Worm (Caenorhabditis elegans) whole organism, L1 larva: Measurements from ENCODE around the gene lin-13.

Experiments
- F16B12.6 ChIP-seq: fragments of 150-350 bp; optimal IDR thresholded peaks from 2 replicates; lab custom pipeline; 2014; ENCODE audit warnings: missing biosample characterization, missing genetic modification characterization
- Y116A8C.19 ChIP-seq: sonication (generic microtip); optimal IDR thresholded peaks from 2 replicates; lab custom pipeline; 2016; ENCODE audit warnings: missing compliant biosample characterization, missing genetic modification characterization, borderline replicate concordance
- alr-1 ChIP-seq: fragments of 200-800 bp; sonication (Bioruptor generic); optimal IDR thresholded peaks from 2 replicates; lab custom pipeline; 2018; ENCODE audit warnings: borderline replicate concordance, mild to moderate bottlenecking, missing genetic modification characterization, missing compliant biosample characterization
- aly-2 ChIP-seq: fragments of 150-350 bp; optimal IDR thresholded peaks from 2 replicates; lab custom pipeline; 2014; ENCODE audit warnings: missing biosample characterization, missing genetic modification characterization
- ama-1 ChIP-seq: fragments of 150-350 bp; optimal IDR thresholded peaks from 2 replicates; lab custom pipeline; 2014
- ceh-63 ChIP-seq: fragments of 200-800 bp; sonication (Bioruptor generic); optimal IDR thresholded peaks from 2 replicates; lab custom pipeline; 2018; ENCODE audit warnings: mild to moderate bottlenecking, missing genetic modification characterization, missing compliant biosample characterization
- ceh-82 ChIP-seq, 3 experiments: fragments of 150-350 bp in 1 of 3; sonication (generic microtip) in 2 of 3; optimal IDR thresholded peaks; 2 replicates each; lab custom pipeline; 2014 to 2017; ENCODE audit warnings: missing biosample characterization in 3 of 3, missing genetic modification characterization in 3 of 3
- ceh-88 ChIP-seq: fragments of 200-800 bp; sonication (Bioruptor generic); IDR thresholded peaks from 2 replicates; pipeline ENCODE4 v1.3.6; 2022; ENCODE audit warnings: missing genetic modification characterization, missing compliant biosample characterization
- ceh-90 ChIP-seq: sonication (generic microtip); optimal IDR thresholded peaks from 2 replicates; lab custom pipeline; 2016; ENCODE audit warnings: missing genetic modification characterization, missing compliant biosample characterization
- ces-1 ChIP-seq: fragments of 150-350 bp; optimal IDR thresholded peaks from 2 replicates; lab custom pipeline; 2014; ENCODE audit warnings: missing biosample characterization, missing genetic modification reagents, missing genetic modification characterization
- efl-1 ChIP-seq, 4 experiments: fragments of 150-350 bp; optimal IDR thresholded peaks in 3 of 4; peaks in 1 of 4; 1 replicate in 1 of 4; 2 replicates in 3 of 4; lab custom pipeline; 2014; ENCODE audit warnings: missing biosample characterization in 2 of 4, missing genetic modification characterization in 2 of 4, missing genetic modification reagents in 2 of 4
- egl-13 ChIP-seq: sonication (generic microtip); optimal IDR thresholded peaks from 2 replicates; lab custom pipeline; 2016; ENCODE audit warnings: missing genotype, missing genetic modification reagents, missing genetic modification characterization, missing compliant biosample characterization
- egl-27 ChIP-seq, 2 experiments: fragments of 150-350 bp in 1 of 2; sonication (generic microtip); optimal IDR thresholded peaks; 3 replicates each; lab custom pipeline; 2017 to 2018; ENCODE audit warnings: missing biosample characterization in 2 of 2, missing genetic modification characterization in 2 of 2, missing genetic modification reagents in 2 of 2
- elt-2 ChIP-seq: sonication (generic microtip); optimal IDR thresholded peaks from 2 replicates; lab custom pipeline; 2016; ENCODE audit warnings: missing genetic modification characterization, mild to moderate bottlenecking, inconsistent platforms, missing compliant biosample characterization, missing genetic modification reagents
- elt-3 ChIP-seq, 6 experiments: fragments of 150-350 bp in 1 of 6; sonication (generic microtip); optimal IDR thresholded peaks; 2 replicates each; lab custom pipeline; 2017 to 2018; ENCODE audit warnings: missing biosample characterization in 6 of 6, missing genetic modification characterization in 6 of 6, inconsistent platforms in 1 of 6
- fkh-4 ChIP-seq: sonication (generic microtip); optimal IDR thresholded peaks from 2 replicates; lab custom pipeline; 2016; ENCODE audit warnings: missing compliant biosample characterization, missing genetic modification characterization, borderline replicate concordance
- fkh-8 ChIP-seq: sonication (generic microtip); optimal IDR thresholded peaks from 2 replicates; lab custom pipeline; 2016; ENCODE audit warnings: mild to moderate bottlenecking, missing genetic modification characterization, missing compliant biosample characterization
- fos-1 ChIP-seq: fragments of 150-350 bp; optimal IDR thresholded peaks from 2 replicates; lab custom pipeline; 2014; ENCODE audit warnings: missing biosample characterization, missing genetic modification characterization
- hlh-17 ChIP-seq: fragments of 200-800 bp; sonication (Bioruptor generic); optimal IDR thresholded peaks from 2 replicates; lab custom pipeline; 2018; ENCODE audit warnings: missing genetic modification characterization, mild to moderate bottlenecking, missing compliant biosample characterization, moderate library complexity, borderline replicate concordance
- hlh-4 ChIP-seq: sonication (generic microtip); optimal IDR thresholded peaks from 2 replicates; lab custom pipeline; 2016; ENCODE audit warnings: mild to moderate bottlenecking, missing genetic modification characterization, missing compliant biosample characterization
- jun-1 ChIP-seq: fragments of 150-350 bp; optimal IDR thresholded peaks from 2 replicates; lab custom pipeline; 2014; ENCODE audit warnings: missing biosample characterization, missing genetic modification reagents, missing genetic modification characterization
- lin-15B ChIP-seq: fragments of 150-350 bp; sonication (generic microtip); optimal IDR thresholded peaks from 3 replicates; lab custom pipeline; 2014; ENCODE audit warnings: missing biosample characterization, missing genetic modification characterization
- lin-39 ChIP-seq: fragments of 150-350 bp; optimal IDR thresholded peaks from 2 replicates; lab custom pipeline; 2014; ENCODE audit warnings: missing biosample characterization, missing genetic modification reagents, missing genetic modification characterization
- lir-3 ChIP-seq: sonication (generic microtip); optimal IDR thresholded peaks from 2 replicates; lab custom pipeline; 2016; ENCODE audit warnings: mild to moderate bottlenecking, missing genetic modification characterization, moderate library complexity, missing compliant biosample characterization; ENCODE audit not compliant: poor library complexity
- mab-9 ChIP-seq: fragments of 200-800 bp; sonication (Bioruptor generic); IDR thresholded peaks from 2 replicates; pipeline ENCODE4 v1.3.6; 2022; ENCODE audit warnings: missing genetic modification reagents, missing genetic modification characterization, missing compliant biosample characterization
- mdl-1 ChIP-seq, 2 experiments: fragments of 150-350 bp; optimal IDR thresholded peaks; 2 replicates each; lab custom pipeline; 2014 to 2017; ENCODE audit warnings: missing biosample characterization in 2 of 2, missing genetic modification characterization in 2 of 2, inconsistent platforms in 1 of 2
- mep-1 ChIP-seq: fragments of 150-350 bp; optimal IDR thresholded peaks from 2 replicates; lab custom pipeline; 2014; ENCODE audit warnings: missing biosample characterization, missing genetic modification characterization
- nhr-11 ChIP-seq: fragments of 150-350 bp; optimal IDR thresholded peaks from 2 replicates; lab custom pipeline; 2014; ENCODE audit warnings: missing biosample characterization, missing genetic modification characterization
- nhr-20 ChIP-seq: sonication (generic microtip); optimal IDR thresholded peaks from 2 replicates; lab custom pipeline; 2016; ENCODE audit warnings: mild to moderate bottlenecking, missing genetic modification characterization, missing compliant biosample characterization
- nhr-237 ChIP-seq: fragments of 150-350 bp; optimal IDR thresholded peaks from 2 replicates; lab custom pipeline; 2014; ENCODE audit warnings: missing biosample characterization, missing genetic modification characterization
- nhr-28 ChIP-seq: fragments of 150-350 bp; optimal IDR thresholded peaks from 2 replicates; lab custom pipeline; 2014; ENCODE audit warnings: missing biosample characterization, missing genetic modification characterization
- nhr-47 ChIP-seq: sonication (generic microtip); optimal IDR thresholded peaks from 2 replicates; lab custom pipeline; 2016; ENCODE audit warnings: mild to moderate bottlenecking, missing genetic modification characterization, moderate library complexity, missing compliant biosample characterization
- nhr-71 ChIP-seq: sonication (generic microtip); optimal IDR thresholded peaks from 2 replicates; lab custom pipeline; 2016; ENCODE audit warnings: mild to moderate bottlenecking, missing genetic modification characterization, moderate library complexity, missing compliant biosample characterization
- nhr-84 ChIP-seq: sonication (generic microtip); optimal IDR thresholded peaks from 2 replicates; lab custom pipeline; 2017; ENCODE audit warnings: missing biosample characterization, missing genetic modification characterization
- pag-3 ChIP-seq: sonication (generic microtip); optimal IDR thresholded peaks from 2 replicates; lab custom pipeline; 2017; ENCODE audit warnings: missing genetic modification characterization, mild to moderate bottlenecking, missing compliant biosample characterization, antibody characterized with exemption, borderline replicate concordance; ENCODE audit not compliant: insufficient read depth
- pax-3 ChIP-seq: fragments of 200-800 bp; sonication (Bioruptor generic); optimal IDR thresholded peaks from 2 replicates; lab custom pipeline; 2018; ENCODE audit warnings: mild to moderate bottlenecking, missing genetic modification characterization, moderate library complexity, missing compliant biosample characterization
- rnt-1 ChIP-seq: sonication (generic microtip); optimal IDR thresholded peaks from 2 replicates; lab custom pipeline; 2016; ENCODE audit warnings: mild to moderate bottlenecking, missing genetic modification characterization, moderate library complexity, missing compliant biosample characterization
- snpc-4 ChIP-seq: fragments of 150-350 bp; optimal IDR thresholded peaks from 2 replicates; lab custom pipeline; 2014; ENCODE audit warnings: missing biosample characterization, missing genetic modification characterization
- sox-4 ChIP-seq: sonication (generic microtip); optimal IDR thresholded peaks from 2 replicates; lab custom pipeline; 2016; ENCODE audit warnings: missing genetic modification characterization, missing compliant biosample characterization
- sptf-1 ChIP-seq: fragments of 150-350 bp; optimal IDR thresholded peaks from 2 replicates; lab custom pipeline; 2014; ENCODE audit warnings: missing biosample characterization, missing genetic modification characterization
- swsn-7 ChIP-seq: sonication (generic microtip); optimal IDR thresholded peaks from 2 replicates; lab custom pipeline; 2016; ENCODE audit warnings: missing genetic modification characterization, missing compliant biosample characterization
- tbx-2 ChIP-seq: sonication (generic microtip); optimal IDR thresholded peaks from 2 replicates; lab custom pipeline; 2016; ENCODE audit warnings: missing genetic modification characterization, missing compliant biosample characterization
- tlp-1 ChIP-seq: fragments of 150-350 bp; optimal IDR thresholded peaks from 2 replicates; lab custom pipeline; 2014; ENCODE audit warnings: missing biosample characterization, missing genetic modification characterization
- unc-130 ChIP-seq: fragments of 150-350 bp; optimal IDR thresholded peaks from 2 replicates; lab custom pipeline; 2017; ENCODE audit warnings: missing biosample characterization, missing genetic modification characterization, inconsistent platforms
- unc-62 ChIP-seq: fragments of 150-350 bp; optimal IDR thresholded peaks from 2 replicates; lab custom pipeline; 2014; ENCODE audit warnings: missing biosample characterization, missing genetic modification reagents, missing genetic modification characterization
- unc-86 ChIP-seq: sonication (generic microtip); optimal IDR thresholded peaks from 2 replicates; lab custom pipeline; 2016; ENCODE audit warnings: missing genetic modification characterization, missing compliant biosample characterization
- unc-98 ChIP-seq: fragments of 200-800 bp; sonication (Bioruptor generic); IDR thresholded peaks from 2 replicates; pipeline ENCODE4 v1.3.6; 2022; ENCODE audit warnings: missing genetic modification characterization, missing compliant biosample characterization
- zag-1 ChIP-seq: fragments of 150-350 bp; optimal IDR thresholded peaks from 2 replicates; lab custom pipeline; 2014; ENCODE audit warnings: missing biosample characterization, missing genetic modification characterization
- ztf-11 ChIP-seq, 2 experiments: sonication (generic microtip); optimal IDR thresholded peaks; 2 replicates each; lab custom pipeline; 2016 to 2017; ENCODE audit warnings: missing genetic modification characterization in 2 of 2, missing biosample characterization in 1 of 2, missing compliant biosample characterization in 1 of 2
- ztf-4 ChIP-seq: fragments of 150-350 bp; optimal IDR thresholded peaks from 2 replicates; lab custom pipeline; 2014; ENCODE audit warnings: missing biosample characterization, missing genetic modification characterization

The lin-13 gene

DNA sequence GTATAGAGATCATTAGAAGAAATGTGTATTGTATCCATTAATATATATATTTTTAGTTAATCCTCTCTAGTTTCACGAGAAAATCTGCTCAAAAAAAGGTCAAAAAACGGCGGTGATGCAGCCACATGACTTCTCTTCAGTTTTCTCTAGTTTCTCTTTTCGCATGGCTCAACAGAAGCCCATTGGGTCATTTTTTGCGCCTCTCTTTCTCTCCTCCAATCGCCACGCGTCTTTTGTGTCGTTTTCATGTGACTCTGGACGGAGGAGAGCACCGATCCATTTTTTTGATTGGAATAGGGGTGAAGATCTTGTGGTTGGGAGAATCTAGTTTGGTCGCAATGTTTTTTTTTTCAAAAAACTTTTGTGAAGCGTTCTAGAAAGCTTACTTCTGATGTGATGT, 11.6 kb upstream of the lin-13 start (continued):
- TF ChIP-seq lin-15B (tag; lab: Kevin White, UChicago) (no peak), elt-3 (tag; optimal IDR thresholded peaks at IDR 0.05; lab: Kevin White, UChicago) (no peak), nhr-20 (tag; lab: Kevin White, UChicago) (peak; percentile 87), snpc-4 (no peak), fkh-8 (peak; percentile 86), pax-3 (tag; lab: Kevin White, UChicago) (peak; percentile 47), nhr-28 (tag; lab: Kevin White, UChicago) (no peak), hlh-17 (GFP tag; lab: Kevin White, UChicago) (no peak), sox-4 (tag; lab: Kevin White, UChicago) (peak; percentile 16), F16B12.6 (tag; lab: Kevin White, UChicago) (no peak), ama-1 (lab: Kevin White, UChicago) (no peak), ztf-4 (tag; lab: Kevin White, UChicago) (no peak), elt-2 (tag; lab: Kevin White, UChicago) (no peak), egl-13 (tag; lab: Kevin White, UChicago) (no peak), ces-1 (GFP tag; lab: Kevin White, UChicago) (no peak), mab-9 (GFP tag; lab: Robert Waterston, UW) (no peak), ceh-63 (GFP tag; lab: Kevin White, UChicago) (no peak), aly-2 (tag; lab: Kevin White, UChicago) (no peak), ceh-90 (tag; lab: Kevin White, UChicago) (no peak), nhr-11 (peak; percentile 27), sptf-1 (no peak), ceh-82 (tag; optimal IDR thresholded peaks at IDR 0.05; lab: Kevin White, UChicago) (peak in 1 of 3 experiments; percentile 34), unc-98 (no peak), unc-86 (tag; lab: Kevin White, UChicago) (peak; percentile 43), unc-130 (tag; lab: Kevin White, UChicago) (no peak), fos-1 (tag; lab: Kevin White, UChicago) (no peak), rnt-1 (tag; lab: Kevin White, UChicago) (peak; percentile 66), efl-1 (optimal IDR thresholded peaks at IDR 0.05; lab: Kevin White, UChicago) (peak; percentile 8 to 32), efl-1 (GFP tag; optimal IDR thresholded peaks at IDR 0.05 in 1 of 2; lab: Kevin White, UChicago) (peak; percentile 31 to 94), tbx-2 (tag; lab: Kevin White, UChicago) (peak; percentile 53), hlh-4 (no peak), fkh-4 (no peak), swsn-7 (tag; lab: Kevin White, UChicago) (peak; percentile 41), alr-1 (tag; lab: Kevin White, UChicago) (no peak), Y116A8C.19 (tag; lab: Kevin White, UChicago) (no peak), nhr-71 (tag; lab: Kevin White, UChicago) (peak; percentile 79), nhr-47 (peak; percentile 61), unc-62 (no peak), egl-27 (tag; optimal IDR thresholded peaks at IDR 0.05; lab: Kevin White, UChicago) (no peak), pag-3 (no peak), mdl-1 (tag; optimal IDR thresholded peaks at IDR 0.05; lab: Kevin White, UChicago) (peak in 1 of 2 experiments; percentile 50), tlp-1 (tag; lab: Kevin White, UChicago) (no peak), zag-1 (no peak), ztf-11 (tag; optimal IDR thresholded peaks at IDR 0.05; lab: Kevin White, UChicago) (no peak), mep-1 (tag; lab: Kevin White, UChicago) (peak; percentile 59), lir-3 (peak; percentile 34), lin-39 (tag; lab: Kevin White, UChicago) (no peak), nhr-237 (no peak), nhr-84 (tag; lab: Kevin White, UChicago) (no peak), jun-1 (tag; lab: Kevin White, UChicago) (no peak), ceh-88 (GFP tag; lab: Robert Waterston, UW) (peak; percentile 41; the same call in 1 of the 2 replicates)
